Fruit fly (Drosophila melanogaster) whole organism, embryonic: ENCODE results near the gene CG42869.

Source experiments
- Abd-B ChIP-seq: fragments of 200-800 bp; sonication (Bioruptor generic); optimal IDR thresholded peaks from 2 replicates; lab custom pipeline; 2018; ENCODE audit warnings: missing biosample characterization, mild to moderate bottlenecking, missing genetic modification characterization, moderate library complexity
- Aef1 ChIP-seq: fragments of 200-800 bp; sonication (Bioruptor generic); IDR thresholded peaks from 3 replicates; pipeline ENCODE4 v1.3.6; 2022; ENCODE audit warnings: missing biosample characterization, missing genetic modification characterization
- CG1024 ChIP-seq: fragments of 200-800 bp; sonication (Bioruptor generic); IDR thresholded peaks from 2 replicates; pipeline ENCODE4 v1.3.6; 2022; ENCODE audit warnings: missing biosample characterization, missing genetic modification characterization
- CG10462 ChIP-seq: fragments of 200-800 bp; sonication (Bioruptor generic); optimal IDR thresholded peaks from 2 replicates; lab custom pipeline; 2016; ENCODE audit warnings: missing biosample characterization, missing genetic modification characterization
- CG10959 ChIP-seq: fragments of 200-800 bp; sonication (Bioruptor generic); IDR thresholded peaks from 2 replicates; pipeline ENCODE4 v1.3.6; 2022; ENCODE audit warnings: missing biosample characterization, missing genetic modification characterization
- CG10979 ChIP-seq: fragments of 200-800 bp; sonication (Bioruptor generic); optimal IDR thresholded peaks from 2 replicates; lab custom pipeline; 2018; ENCODE audit warnings: missing biosample characterization, mild to moderate bottlenecking, missing genetic modification characterization, moderate library complexity
- CG11695 ChIP-seq: fragments of 200-800 bp; sonication (Bioruptor generic); IDR thresholded peaks from 3 replicates; pipeline ENCODE4 v1.3.6; 2022; ENCODE audit warnings: missing biosample characterization, missing genetic modification characterization
- CG1233 ChIP-seq: fragments of 200-800 bp; sonication (Bioruptor generic); optimal IDR thresholded peaks from 4 replicates; lab custom pipeline; 2018; ENCODE audit warnings: missing biosample characterization, mild to moderate bottlenecking, missing genetic modification characterization
- CG13296 ChIP-seq: fragments of 200-800 bp; sonication (Bioruptor generic); optimal IDR thresholded peaks from 3 replicates; lab custom pipeline; 2018; ENCODE audit warnings: missing biosample characterization, mild to moderate bottlenecking, missing genetic modification characterization
- CG13624 ChIP-seq: fragments of 200-800 bp; sonication (Bioruptor generic); optimal IDR thresholded peaks from 2 replicates; lab custom pipeline; 2016; ENCODE audit warnings: missing biosample characterization, missing genetic modification characterization
- CG15696 ChIP-seq: fragments of 200-800 bp; sonication (Bioruptor generic); optimal IDR thresholded peaks from 2 replicates; lab custom pipeline; 2019; ENCODE audit warnings: missing biosample characterization, mild to moderate bottlenecking, missing genetic modification characterization, moderate library complexity
- CG16813 ChIP-seq: fragments of 200-800 bp; sonication (Bioruptor generic); IDR thresholded peaks from 3 replicates; pipeline ENCODE4 v1.3.6; 2022; ENCODE audit warnings: missing biosample characterization, missing genetic modification characterization; ENCODE audit not compliant: partially characterized antibody
- CG17385 ChIP-seq: fragments of 200-800 bp; sonication (Bioruptor generic); optimal IDR thresholded peaks from 3 replicates; lab custom pipeline; 2018; ENCODE audit warnings: missing biosample characterization, mild to moderate bottlenecking, missing genetic modification characterization
- CG17568 ChIP-seq: fragments of 200-800 bp; sonication (Bioruptor generic); optimal IDR thresholded peaks from 2 replicates; lab custom pipeline; 2018; ENCODE audit warnings: missing biosample characterization, mild to moderate bottlenecking, missing genetic modification characterization, moderate library complexity
- CG3281 ChIP-seq: fragments of 200-800 bp; sonication (Bioruptor generic); optimal IDR thresholded peaks from 3 replicates; lab custom pipeline; 2017; ENCODE audit warnings: missing biosample characterization, mild to moderate bottlenecking, missing genetic modification characterization
- CG3995 ChIP-seq: fragments of 200-800 bp; sonication (Bioruptor generic); optimal IDR thresholded peaks from 3 replicates; lab custom pipeline; 2016; ENCODE audit warnings: missing biosample characterization, missing genetic modification characterization
- CG4617 ChIP-seq: fragments of 200-800 bp; sonication (Bioruptor generic); optimal IDR thresholded peaks from 3 replicates; lab custom pipeline; 2016; ENCODE audit warnings: missing biosample characterization, missing genetic modification characterization, borderline replicate concordance
- CG6854 ChIP-seq: fragments of 200-800 bp; sonication (Bioruptor generic); optimal IDR thresholded peaks from 3 replicates; lab custom pipeline; 2017; ENCODE audit warnings: missing biosample characterization, mild to moderate bottlenecking, missing genetic modification characterization
- CG7556 ChIP-seq: fragments of 200-800 bp; sonication (Bioruptor generic); optimal IDR thresholded peaks from 2 replicates; lab custom pipeline; 2017; ENCODE audit warnings: missing biosample characterization, mild to moderate bottlenecking, missing genetic modification characterization
- CG7786 ChIP-seq: fragments of 200-800 bp; sonication (Bioruptor generic); optimal IDR thresholded peaks from 2 replicates; lab custom pipeline; 2016; ENCODE audit warnings: missing biosample characterization, missing genetic modification characterization
- CG8478 ChIP-seq: fragments of >200 bp; optimal IDR thresholded peaks from 2 replicates; lab custom pipeline; 2018
- Doc3 ChIP-seq: fragments of 200-800 bp; sonication (Bioruptor generic); IDR thresholded peaks from 3 replicates; pipeline ENCODE4 v1.3.6; 2022; ENCODE audit warnings: missing biosample characterization, missing genetic modification characterization; ENCODE audit not compliant: partially characterized antibody
- Ets97D ChIP-seq: fragments of 200-800 bp; sonication (Bioruptor generic); optimal IDR thresholded peaks from 3 replicates; lab custom pipeline; 2016; ENCODE audit warnings: missing biosample characterization, missing genetic modification characterization
- GATAe ChIP-seq: fragments of 200-800 bp; sonication (Bioruptor generic); conservative IDR thresholded peaks from 2 replicates; pipeline ENCODE4 v1.3.6; 2022; ENCODE audit warnings: missing biosample characterization, missing genetic modification characterization
- Gsc ChIP-seq: fragments of 200-800 bp; sonication (Bioruptor generic); IDR thresholded peaks from 2 replicates; pipeline ENCODE4 v1.3.6; 2022; ENCODE audit warnings: missing biosample characterization, missing genetic modification characterization
- Hey ChIP-seq: fragments of 200-800 bp; sonication (Bioruptor generic); optimal IDR thresholded peaks from 3 replicates; lab custom pipeline; 2018; ENCODE audit warnings: missing biosample characterization, mild to moderate bottlenecking, missing genetic modification characterization
- HmgD ChIP-seq: fragments of 200-800 bp; sonication (Bioruptor generic); optimal IDR thresholded peaks from 3 replicates; lab custom pipeline; 2016; ENCODE audit warnings: missing biosample characterization, missing genetic modification characterization
- Lhr ChIP-seq: fragments of 200-800 bp; sonication (Bioruptor generic); optimal IDR thresholded peaks from 3 replicates; lab custom pipeline; 2017; ENCODE audit warnings: mild to moderate bottlenecking, missing biosample characterization, missing genetic modification reagents, missing genetic modification characterization
- MBD-R2 ChIP-seq: fragments of 200-800 bp; sonication (Bioruptor generic); IDR thresholded peaks from 2 replicates; pipeline ENCODE4 v1.3.6; 2022; ENCODE audit warnings: missing biosample characterization, missing genetic modification characterization
- MTF-1 ChIP-seq: fragments of 200-800 bp; sonication (Bioruptor generic); optimal IDR thresholded peaks from 2 replicates; lab custom pipeline; 2018; ENCODE audit warnings: missing biosample characterization, mild to moderate bottlenecking, missing genetic modification characterization, borderline replicate concordance
- Med ChIP-seq: fragments of 200-800 bp; sonication (Bioruptor generic); peaks from one replicate; lab custom pipeline; 2016; ENCODE audit warnings: missing biosample characterization, missing genetic modification characterization, mild to moderate bottlenecking, inconsistent platforms, moderate library complexity
- Ptx1 ChIP-seq: fragments of 200-800 bp; sonication (Bioruptor generic); IDR thresholded peaks from 2 replicates; pipeline ENCODE4 v1.3.6; 2022; ENCODE audit warnings: missing biosample characterization, missing genetic modification characterization
- YL-1 ChIP-seq: fragments of 200-800 bp; sonication (Bioruptor generic); optimal IDR thresholded peaks from 3 replicates; lab custom pipeline; 2017; ENCODE audit warnings: missing biosample characterization, mild to moderate bottlenecking, missing genetic modification characterization
- abd-A ChIP-seq: fragments of 200-800 bp; sonication (Bioruptor generic); optimal IDR thresholded peaks from 3 replicates; lab custom pipeline; 2019; ENCODE audit warnings: missing biosample characterization, mild to moderate bottlenecking, missing genetic modification characterization, moderate library complexity
- ash1 ChIP-seq: fragments of 200-800 bp; sonication (Bioruptor generic); optimal IDR thresholded peaks from 2 replicates; lab custom pipeline; 2018; ENCODE audit warnings: missing biosample characterization, mild to moderate bottlenecking, missing genetic modification characterization
- bbx ChIP-seq: fragments of 200-800 bp; sonication (Bioruptor generic); IDR thresholded peaks from 2 replicates; pipeline ENCODE4 v1.3.6; 2022; ENCODE audit warnings: missing biosample characterization, missing genetic modification characterization; ENCODE audit not compliant: partially characterized antibody
- bowl ChIP-seq: fragments of 200-800 bp; sonication (Bioruptor generic); IDR thresholded peaks from 2 replicates; pipeline ENCODE4 v1.3.6; 2022; ENCODE audit warnings: missing biosample characterization, missing genetic modification characterization
- fd96Cb ChIP-seq: fragments of 200-800 bp; sonication (Bioruptor generic); optimal IDR thresholded peaks from 2 replicates; lab custom pipeline; 2018; ENCODE audit warnings: missing biosample characterization, mild to moderate bottlenecking, missing genetic modification characterization, moderate library complexity
- gfzf ChIP-seq: fragments of 200-800 bp; sonication (Bioruptor generic); optimal IDR thresholded peaks from 2 replicates; lab custom pipeline; 2016; ENCODE audit warnings: missing biosample characterization, mild to moderate bottlenecking, missing genetic modification characterization, moderate library complexity
- ken ChIP-seq: fragments of 200-800 bp; sonication (Bioruptor generic); IDR thresholded peaks from 3 replicates; pipeline ENCODE4 v1.3.6; 2022; ENCODE audit warnings: missing biosample characterization, missing genetic modification characterization
- lab ChIP-seq: fragments of 200-800 bp; sonication (Bioruptor generic); optimal IDR thresholded peaks from 3 replicates; lab custom pipeline; 2017; ENCODE audit warnings: missing biosample characterization, missing genetic modification characterization, mild to moderate bottlenecking, moderate library complexity, missing genetic modification reagents
- luna ChIP-seq: fragments of 200-800 bp; sonication (Bioruptor generic); optimal IDR thresholded peaks from 2 replicates; lab custom pipeline; 2016; ENCODE audit warnings: missing biosample characterization, missing genetic modification characterization
- pb ChIP-seq: fragments of 200-800 bp; sonication (Bioruptor generic); optimal IDR thresholded peaks from 3 replicates; lab custom pipeline; 2016; ENCODE audit warnings: missing biosample characterization, missing genetic modification characterization
- pros ChIP-seq: fragments of 200-800 bp; sonication (Bioruptor generic); optimal IDR thresholded peaks from 3 replicates; lab custom pipeline; 2019; ENCODE audit warnings: missing biosample characterization, mild to moderate bottlenecking, missing genetic modification characterization, moderate library complexity
- pum ChIP-seq: fragments of 200-800 bp; sonication (Bioruptor generic); optimal IDR thresholded peaks from 2 replicates; lab custom pipeline; 2016; ENCODE audit warnings: missing biosample characterization, missing genetic modification characterization
- slou ChIP-seq: fragments of 200-800 bp; sonication (Bioruptor generic); optimal IDR thresholded peaks from 3 replicates; lab custom pipeline; 2016; ENCODE audit warnings: missing biosample characterization, missing genetic modification characterization
- tna ChIP-seq: fragments of 200-800 bp; sonication (Bioruptor generic); IDR thresholded peaks from 2 replicates; pipeline ENCODE4 v1.3.6; 2022; ENCODE audit warnings: missing biosample characterization, missing genetic modification characterization; ENCODE audit not compliant: partially characterized antibody
- toy ChIP-seq: fragments of 200-800 bp; sonication (Bioruptor generic); IDR thresholded peaks from 2 replicates; pipeline ENCODE4 v1.3.6; 2022; ENCODE audit warnings: missing biosample characterization, missing genetic modification characterization
- trh ChIP-seq: fragments of 200-800 bp; sonication (Bioruptor generic); optimal IDR thresholded peaks from 2 replicates; lab custom pipeline; 2016; ENCODE audit warnings: missing biosample characterization, missing genetic modification characterization
- twi ChIP-seq: fragments of 200-800 bp; optimal IDR thresholded peaks from 2 replicates; lab custom pipeline; 2019; ENCODE audit warnings: missing biosample characterization, mild to moderate bottlenecking, missing genetic modification characterization, moderate library complexity
- wdn ChIP-seq: fragments of 200-800 bp; sonication (Bioruptor generic); IDR thresholded peaks from 2 replicates; pipeline ENCODE4 v1.3.6; 2022; ENCODE audit warnings: missing biosample characterization, missing genetic modification characterization

Gene CG42869

DNA sequence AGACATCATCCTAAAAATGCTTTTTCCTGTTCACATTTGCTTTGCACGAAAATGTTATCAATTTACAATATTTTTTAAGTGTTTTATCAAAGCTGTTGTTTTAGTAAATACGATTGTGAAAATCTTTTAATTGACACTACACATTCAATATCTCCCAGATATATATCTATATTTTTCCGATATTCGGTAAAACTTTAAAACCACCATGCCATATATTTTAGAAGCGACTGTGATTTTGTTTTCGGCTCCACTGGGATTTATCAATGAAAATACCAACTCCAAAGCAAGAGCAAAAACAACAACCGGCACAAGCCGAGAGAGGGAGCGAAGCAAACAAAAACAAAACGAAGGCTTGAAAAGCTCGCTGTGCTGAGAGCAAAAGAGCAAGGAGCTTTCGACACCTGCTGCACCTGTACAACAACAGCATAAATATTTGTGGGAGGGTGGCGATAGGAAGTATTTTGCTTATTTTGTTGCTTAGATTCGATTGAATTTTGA is 16.7 kb downstream of the CG42869 start (continued):
- no peak for TF ChIP-seq ash1 (GFP tag; lab: Kevin White, UChicago)
- no peak for TF ChIP-seq CG3995
- TF ChIP-seq wdn (GFP tag; lab: Robert Waterston, UW) = no peak
- TF ChIP-seq CG17385 = peak; percentile 33
- peak; percentile 58 for TF ChIP-seq lab (GFP tag; lab: Kevin White, UChicago)
- no peak for TF ChIP-seq pb (GFP tag; lab: Kevin White, UChicago)
- no peak for TF ChIP-seq trh (GFP tag; lab: Kevin White, UChicago)
- TF ChIP-seq CG10959 (GFP tag; lab: Robert Waterston, UW) = no peak
- TF ChIP-seq CG11695 = peak; percentile 54; the same call in 2 of the 3 replicates
- TF ChIP-seq CG4617 = no peak
- TF ChIP-seq Gsc (GFP tag; lab: Robert Waterston, UW) = no peak
- TF ChIP-seq abd-A (tag; lab: Kevin White, UChicago) = no peak
- TF ChIP-seq CG7556 (GFP tag; lab: Kevin White, UChicago) = no peak
- TF ChIP-seq Ptx1 = peak; percentile 32; the same call in 1 of the 2 replicates
- TF ChIP-seq tna = no peak
- no peak for TF ChIP-seq Ets97D (GFP tag; lab: Kevin White, UChicago)
- TF ChIP-seq pum (GFP tag; lab: Kevin White, UChicago) = no peak
- no peak for TF ChIP-seq twi
- no peak for TF ChIP-seq MTF-1 (GFP tag; lab: Kevin White, UChicago)
- TF ChIP-seq luna (GFP tag; lab: Kevin White, UChicago) = no peak
- no peak for TF ChIP-seq CG1233 (GFP tag; lab: Kevin White, UChicago)
- TF ChIP-seq gfzf = no peak
- peak; percentile 3 for TF ChIP-seq CG10462
- TF ChIP-seq Aef1 (GFP tag; lab: Robert Waterston, UW) = peak; percentile 49; the same call in 2 of the 3 replicates
- TF ChIP-seq CG7786 (GFP tag; lab: Kevin White, UChicago) = no peak
- TF ChIP-seq bbx = no peak
- TF ChIP-seq fd96Cb = peak; percentile 10
- TF ChIP-seq CG1024 (GFP tag; lab: Robert Waterston, UW) = no peak
- no peak for TF ChIP-seq Hey (tag; lab: Kevin White, UChicago)
- peak; percentile 25 for TF ChIP-seq CG13624
- TF ChIP-seq Med (GFP tag; lab: Kevin White, UChicago) = peak; percentile 77
- TF ChIP-seq YL-1 (GFP tag; lab: Kevin White, UChicago) = no peak
- TF ChIP-seq CG10979 (tag; lab: Kevin White, UChicago) = no peak
- TF ChIP-seq CG15696 = no peak
- no peak for TF ChIP-seq Lhr (GFP tag; lab: Kevin White, UChicago)
- TF ChIP-seq CG16813 = no peak
- no peak for TF ChIP-seq HmgD (GFP tag; lab: Kevin White, UChicago)
- peak; percentile 53 for TF ChIP-seq CG13296 (GFP tag; lab: Kevin White, UChicago)
- TF ChIP-seq CG3281 (GFP tag; lab: Kevin White, UChicago) = no peak
- TF ChIP-seq MBD-R2 (GFP tag; lab: Robert Waterston, UW) = no peak
- TF ChIP-seq ken (GFP tag; lab: Robert Waterston, UW) = no peak
- TF ChIP-seq pros (GFP tag; lab: Kevin White, UChicago) = no peak
- peak; percentile 14 for TF ChIP-seq slou
- TF ChIP-seq GATAe (GFP tag; lab: Robert Waterston, UW) = no peak
- TF ChIP-seq CG8478 (lab: Kevin White, UChicago) = no peak
- TF ChIP-seq Abd-B (GFP tag; lab: Kevin White, UChicago) = no peak
- TF ChIP-seq CG6854 = peak; percentile 48
- TF ChIP-seq Doc3 (GFP tag; lab: Robert Waterston, UW) = no peak
- TF ChIP-seq bowl (GFP tag; lab: Robert Waterston, UW) = no peak
- TF ChIP-seq CG17568 = no peak
- TF ChIP-seq toy (GFP tag; lab: Robert Waterston, UW) = no peak
